Fruit fly (Drosophila melanogaster): ENCODE measurements around the gene Itpr.

- TF ChIP-seq Blimp-1 (GFP tag; optimal IDR thresholded peaks at IDR 0.05) (no peak), Sox102F (GFP tag; optimal IDR thresholded peaks at IDR 0.05) (no peak), vri (GFP tag; optimal IDR thresholded peaks at IDR 0.05) (no peak), Sox14 (GFP tag; optimal IDR thresholded peaks at IDR 0.05) (no peak), acj6 (GFP tag; optimal IDR thresholded peaks at IDR 0.05) (no peak)
These were observed 34.7 kb downstream of the Itpr start for dm6 chr3R:5551593-5551992.
